Worm (Caenorhabditis elegans) whole organism, L1 larva: ENCODE results near the gene sdc-2.

Experiments used
- aha-1 ChIP-seq: fragments of 150-350 bp; optimal IDR thresholded peaks from 2 replicates; lab custom pipeline; 2014; ENCODE audit warnings: missing biosample characterization, missing genetic modification characterization
- ceh-63 ChIP-seq: fragments of 200-800 bp; sonication (Bioruptor generic); optimal IDR thresholded peaks from 2 replicates; lab custom pipeline; 2018; ENCODE audit warnings: mild to moderate bottlenecking, missing genetic modification characterization, missing compliant biosample characterization
- egl-27 ChIP-seq, 2 experiments: fragments of 150-350 bp in 1 of 2; sonication (generic microtip); optimal IDR thresholded peaks; 3 replicates each; lab custom pipeline; 2017 to 2018; ENCODE audit warnings: missing biosample characterization in 2 of 2, missing genetic modification characterization in 2 of 2, missing genetic modification reagents in 2 of 2
- ets-5 ChIP-seq: fragments of 200-800 bp; sonication (Bioruptor generic); IDR thresholded peaks from 2 replicates; pipeline ENCODE4 v1.3.6; 2022; ENCODE audit warnings: missing genetic modification characterization, missing compliant biosample characterization
- jun-1 ChIP-seq: fragments of 150-350 bp; optimal IDR thresholded peaks from 2 replicates; lab custom pipeline; 2014; ENCODE audit warnings: missing biosample characterization, missing genetic modification reagents, missing genetic modification characterization
- lin-13 ChIP-seq: fragments of 150-350 bp; optimal IDR thresholded peaks from 2 replicates; lab custom pipeline; 2014; ENCODE audit warnings: missing biosample characterization, missing genetic modification reagents, missing genetic modification characterization
- nhr-237 ChIP-seq: fragments of 150-350 bp; optimal IDR thresholded peaks from 2 replicates; lab custom pipeline; 2014; ENCODE audit warnings: missing biosample characterization, missing genetic modification characterization
- pqm-1 ChIP-seq: sonication (generic microtip); optimal IDR thresholded peaks from 3 replicates; lab custom pipeline; 2017; ENCODE audit warnings: missing biosample characterization, missing genetic modification characterization
- snpc-4 ChIP-seq: fragments of 150-350 bp; optimal IDR thresholded peaks from 2 replicates; lab custom pipeline; 2014; ENCODE audit warnings: missing biosample characterization, missing genetic modification characterization
- vab-15 ChIP-seq: sonication (generic microtip); optimal IDR thresholded peaks from 2 replicates; lab custom pipeline; 2017; ENCODE audit warnings: missing genotype, mild to moderate bottlenecking, missing genetic modification characterization, missing compliant biosample characterization

DNA sequence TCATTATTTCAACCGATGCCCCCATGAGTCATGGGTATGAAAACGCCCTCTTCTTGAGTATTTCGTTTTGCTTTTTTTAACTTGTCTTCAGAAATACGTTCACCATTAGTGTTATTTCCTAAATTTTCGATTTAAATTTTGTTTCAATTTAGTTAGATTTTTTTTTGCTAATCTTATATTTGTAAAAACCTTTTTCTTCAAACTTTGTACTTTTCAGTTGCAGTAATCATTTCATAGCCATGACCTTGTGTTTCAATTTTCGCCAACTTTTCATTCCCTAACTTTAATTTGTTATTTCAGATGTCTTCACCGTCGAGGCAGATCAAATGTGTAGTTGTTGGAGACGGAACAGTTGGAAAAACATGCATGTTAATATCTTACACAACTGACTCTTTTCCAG, 25.8 kb downstream of the sdc-2 start, which contains the start of gene mig-2:
- TF ChIP-seq vab-15 (tag; lab: Kevin White, UChicago) (no peak), pqm-1 (no peak), aha-1 (tag; lab: Kevin White, UChicago) (no peak), ets-5 (no peak), nhr-237 (tag; lab: Kevin White, UChicago) (no peak), jun-1 (tag; lab: Kevin White, UChicago) (no peak), egl-27 (tag; optimal IDR thresholded peaks at IDR 0.05; lab: Kevin White, UChicago) (no peak), ceh-63 (GFP tag; lab: Kevin White, UChicago) (no peak), lin-13 (no peak), snpc-4 (tag; lab: Kevin White, UChicago) (no peak)
